Worm (Caenorhabditis elegans) whole organism, L1 larva: ENCODE measurements around the gene ttr-8.
A peak's percentile ranks its signal among the peaks of the same experiment; 100 is the strongest.

Source experiments
- C04F5.9 ChIP-seq: sonication (generic microtip); optimal IDR thresholded peaks from 2 replicates; lab custom pipeline; 2016; ENCODE audit warnings: missing genetic modification characterization, missing compliant biosample characterization
- F16B12.6 ChIP-seq: fragments of 150-350 bp; optimal IDR thresholded peaks from 2 replicates; lab custom pipeline; 2014; ENCODE audit warnings: missing biosample characterization, missing genetic modification characterization
- blmp-1 ChIP-seq: fragments of 150-350 bp; optimal IDR thresholded peaks from 2 replicates; lab custom pipeline; 2014; ENCODE audit warnings: missing biosample characterization, missing genetic modification characterization
- ceh-90 ChIP-seq: sonication (generic microtip); optimal IDR thresholded peaks from 2 replicates; lab custom pipeline; 2016; ENCODE audit warnings: missing genetic modification characterization, missing compliant biosample characterization
- ces-1 ChIP-seq: fragments of 150-350 bp; optimal IDR thresholded peaks from 2 replicates; lab custom pipeline; 2014; ENCODE audit warnings: missing biosample characterization, missing genetic modification reagents, missing genetic modification characterization
- fkh-4 ChIP-seq: sonication (generic microtip); optimal IDR thresholded peaks from 2 replicates; lab custom pipeline; 2016; ENCODE audit warnings: missing compliant biosample characterization, missing genetic modification characterization, borderline replicate concordance
- fkh-8 ChIP-seq: sonication (generic microtip); optimal IDR thresholded peaks from 2 replicates; lab custom pipeline; 2016; ENCODE audit warnings: mild to moderate bottlenecking, missing genetic modification characterization, missing compliant biosample characterization
- fos-1 ChIP-seq: fragments of 150-350 bp; optimal IDR thresholded peaks from 2 replicates; lab custom pipeline; 2014; ENCODE audit warnings: missing biosample characterization, missing genetic modification characterization
- hlh-17 ChIP-seq: fragments of 200-800 bp; sonication (Bioruptor generic); optimal IDR thresholded peaks from 2 replicates; lab custom pipeline; 2018; ENCODE audit warnings: missing genetic modification characterization, mild to moderate bottlenecking, missing compliant biosample characterization, moderate library complexity, borderline replicate concordance
- hlh-4 ChIP-seq: sonication (generic microtip); optimal IDR thresholded peaks from 2 replicates; lab custom pipeline; 2016; ENCODE audit warnings: mild to moderate bottlenecking, missing genetic modification characterization, missing compliant biosample characterization
- irx-1 ChIP-seq: sonication (generic microtip); optimal IDR thresholded peaks from 2 replicates; lab custom pipeline; 2016; ENCODE audit warnings: missing genetic modification characterization, missing compliant biosample characterization
- jun-1 ChIP-seq: fragments of 150-350 bp; optimal IDR thresholded peaks from 2 replicates; lab custom pipeline; 2014; ENCODE audit warnings: missing biosample characterization, missing genetic modification reagents, missing genetic modification characterization
- lin-14 ChIP-seq: fragments of 200-800 bp; sonication (Bioruptor generic); optimal IDR thresholded peaks from 2 replicates; lab custom pipeline; 2018; ENCODE audit warnings: mild to moderate bottlenecking, missing genetic modification characterization, moderate library complexity, missing compliant biosample characterization
- lsy-2 ChIP-seq, 2 experiments: fragments of 150-350 bp; optimal IDR thresholded peaks; 2 replicates each; lab custom pipeline; 2014; ENCODE audit warnings: missing biosample characterization in 2 of 2, missing genetic modification characterization in 2 of 2
- mab-9 ChIP-seq: fragments of 200-800 bp; sonication (Bioruptor generic); IDR thresholded peaks from 2 replicates; pipeline ENCODE4 v1.3.6; 2022; ENCODE audit warnings: missing genetic modification reagents, missing genetic modification characterization, missing compliant biosample characterization
- nhr-11 ChIP-seq: fragments of 150-350 bp; optimal IDR thresholded peaks from 2 replicates; lab custom pipeline; 2014; ENCODE audit warnings: missing biosample characterization, missing genetic modification characterization
- nhr-12 ChIP-seq: sonication (generic microtip); optimal IDR thresholded peaks from 2 replicates; lab custom pipeline; 2017; ENCODE audit warnings: missing biosample characterization, missing genetic modification characterization
- nhr-20 ChIP-seq: sonication (generic microtip); optimal IDR thresholded peaks from 2 replicates; lab custom pipeline; 2016; ENCODE audit warnings: mild to moderate bottlenecking, missing genetic modification characterization, missing compliant biosample characterization
- nhr-237 ChIP-seq: fragments of 150-350 bp; optimal IDR thresholded peaks from 2 replicates; lab custom pipeline; 2014; ENCODE audit warnings: missing biosample characterization, missing genetic modification characterization
- nhr-85 ChIP-seq: sonication (generic microtip); peaks from one replicate; lab custom pipeline; 2016; ENCODE audit warnings: missing genetic modification characterization, inconsistent platforms, missing compliant biosample characterization
- nhr-90 ChIP-seq: sonication (generic microtip); optimal IDR thresholded peaks from 2 replicates; lab custom pipeline; 2016; ENCODE audit warnings: mild to moderate bottlenecking, missing genetic modification characterization, missing compliant biosample characterization; ENCODE audit not compliant: poor library complexity
- pqm-1 ChIP-seq: sonication (generic microtip); optimal IDR thresholded peaks from 3 replicates; lab custom pipeline; 2017; ENCODE audit warnings: missing biosample characterization, missing genetic modification characterization
- rnt-1 ChIP-seq: sonication (generic microtip); optimal IDR thresholded peaks from 2 replicates; lab custom pipeline; 2016; ENCODE audit warnings: mild to moderate bottlenecking, missing genetic modification characterization, moderate library complexity, missing compliant biosample characterization
- skn-1 ChIP-seq: fragments of 150-350 bp; optimal IDR thresholded peaks from 2 replicates; lab custom pipeline; 2014; ENCODE audit warnings: missing biosample characterization, missing genetic modification characterization
- snpc-4 ChIP-seq: fragments of 150-350 bp; optimal IDR thresholded peaks from 2 replicates; lab custom pipeline; 2014; ENCODE audit warnings: missing biosample characterization, missing genetic modification characterization
- snu-23 ChIP-seq: sonication (generic microtip); optimal IDR thresholded peaks from 2 replicates; lab custom pipeline; 2016; ENCODE audit warnings: missing genetic modification characterization, missing compliant biosample characterization
- tbx-2 ChIP-seq: sonication (generic microtip); optimal IDR thresholded peaks from 2 replicates; lab custom pipeline; 2016; ENCODE audit warnings: missing genetic modification characterization, missing compliant biosample characterization
- tlp-1 ChIP-seq: fragments of 150-350 bp; optimal IDR thresholded peaks from 2 replicates; lab custom pipeline; 2014; ENCODE audit warnings: missing biosample characterization, missing genetic modification characterization
- unc-30 ChIP-seq: sonication (generic microtip); optimal IDR thresholded peaks from 2 replicates; lab custom pipeline; 2017; ENCODE audit warnings: missing biosample characterization, missing genetic modification characterization
- xbp-1 ChIP-seq: sonication (generic microtip); optimal IDR thresholded peaks from 2 replicates; lab custom pipeline; 2016; ENCODE audit warnings: missing genetic modification characterization, missing compliant biosample characterization
- zip-4 ChIP-seq: fragments of 200-800 bp; sonication (Bioruptor generic); optimal IDR thresholded peaks from 2 replicates; lab custom pipeline; 2018; ENCODE audit warnings: mild to moderate bottlenecking, missing genetic modification characterization, moderate library complexity, missing compliant biosample characterization

ttr-8 gene

ce11 chrIII:7534648-7535047 is 30.5 kb downstream of the ttr-8 start (continued):
- no peak for TF ChIP-seq tlp-1
- TF ChIP-seq fkh-4 (tag; lab: Kevin White, UChicago): no peak
- TF ChIP-seq ceh-90 (tag; lab: Kevin White, UChicago): no peak
- peak; percentile 44 for TF ChIP-seq nhr-20 (tag; lab: Kevin White, UChicago)
- peak; percentile 16 for TF ChIP-seq nhr-90 (tag; lab: Kevin White, UChicago)
- TF ChIP-seq ces-1 (GFP tag; lab: Kevin White, UChicago): no peak
- TF ChIP-seq, all 84 proteins: peak for 15

ce11 chrIII:7533012-7533411 is 32.1 kb downstream of the ttr-8 start:
- TF ChIP-seq lsy-2 (tag; optimal IDR thresholded peaks at IDR 0.05; lab: Kevin White, UChicago): peak in 1 of 2 experiments; percentile 8
- TF ChIP-seq blmp-1 (tag; lab: Kevin White, UChicago): peak; percentile 13
- TF ChIP-seq xbp-1 (tag; lab: Kevin White, UChicago): no peak
- TF ChIP-seq, all 84 proteins: peak for 2

ce11 chrIII:7531385-7531784 is 33.8 kb downstream of the ttr-8 start:
- TF ChIP-seq pqm-1 (tag; lab: Kevin White, UChicago): no peak
- TF ChIP-seq F16B12.6 (tag; lab: Kevin White, UChicago): no peak
- TF ChIP-seq hlh-4: no peak
- no peak for TF ChIP-seq snpc-4 (tag; lab: Kevin White, UChicago)
- no peak for TF ChIP-seq nhr-12 (tag; lab: Kevin White, UChicago)
- no peak for TF ChIP-seq nhr-237
- no peak for TF ChIP-seq mab-9
- no peak for TF ChIP-seq zip-4 (GFP tag; lab: Kevin White, UChicago)
- TF ChIP-seq unc-30 (tag; lab: Kevin White, UChicago): no peak
- no peak for TF ChIP-seq fos-1 (tag; lab: Kevin White, UChicago)
- TF ChIP-seq irx-1 (tag; lab: Kevin White, UChicago): no peak
- no peak for TF ChIP-seq nhr-11
- no peak for TF ChIP-seq jun-1 (tag; lab: Kevin White, UChicago)
- no peak for TF ChIP-seq skn-1 (tag; lab: Kevin White, UChicago)

ce11 chrIII:7530830-7531229 is 34.3 kb downstream of the ttr-8 start:
- peak; percentile 43 for TF ChIP-seq tbx-2 (tag; lab: Kevin White, UChicago)
- TF ChIP-seq blmp-1 (tag; lab: Kevin White, UChicago): peak; percentile 20
- TF ChIP-seq lin-14 (GFP tag; lab: Kevin White, UChicago): peak; percentile 1
- TF ChIP-seq hlh-17 (GFP tag; lab: Kevin White, UChicago): no peak
- TF ChIP-seq rnt-1: peak; percentile 10
- TF ChIP-seq fkh-4 (tag; lab: Kevin White, UChicago): no peak
- TF ChIP-seq, all 84 proteins: peak for 4

- TF ChIP-seq lin-14 (GFP tag; lab: Kevin White, UChicago) (peak; percentile 15), snu-23 (GFP tag; lab: Kevin White, UChicago) (no peak)
- TF ChIP-seq, all 84 proteins: peak for 1
Measured at ce11 chrIII:7530108-7530507, 35.0 kb downstream of the ttr-8 start.

- TF ChIP-seq fkh-8 (no peak), rnt-1 (peak; percentile 15), nhr-85 (peak; percentile 33), C04F5.9 (tag; lab: Kevin White, UChicago) (no peak), lsy-2 (tag; optimal IDR thresholded peaks at IDR 0.05; lab: Kevin White, UChicago) (peak in 1 of 2 experiments; percentile 61), blmp-1 (tag; lab: Kevin White, UChicago) (peak; percentile 10)
Measured at ce11 chrIII:7526974-7527466, 38.1 kb downstream of the ttr-8 start.
